Worm (Caenorhabditis elegans) whole organism, midembryonic: ENCODE data around the gene msp-81.

Experiments
- T22C8.4 ChIP-seq: fragments of 200-800 bp; sonication (Bioruptor generic); IDR thresholded peaks from 2 replicates; pipeline ENCODE4 v1.3.6; 2022; ENCODE audit warnings: missing genetic modification characterization, missing compliant biosample characterization
- cog-1 ChIP-seq: sonication (generic microtip); optimal IDR thresholded peaks from 2 replicates; lab custom pipeline; 2016; ENCODE audit warnings: missing genetic modification characterization, missing compliant biosample characterization
- flt-1 ChIP-seq: fragments of 200-800 bp; sonication (Bioruptor generic); IDR thresholded peaks from 2 replicates; pipeline ENCODE4 v1.3.6; 2022; ENCODE audit warnings: missing genetic modification characterization, missing compliant biosample characterization
- klf-2 ChIP-seq: fragments of 200-800 bp; sonication (Bioruptor generic); conservative IDR thresholded peaks from 2 replicates; pipeline ENCODE4 v1.3.6; 2022; ENCODE audit warnings: missing genetic modification reagents, missing genetic modification characterization, missing compliant biosample characterization
- med-1 ChIP-seq: sonication (generic microtip); optimal IDR thresholded peaks from 2 replicates; lab custom pipeline; 2017; ENCODE audit warnings: missing genetic modification characterization, mild to moderate bottlenecking, missing compliant biosample characterization, antibody characterized with exemption, missing genetic modification reagents; ENCODE audit not compliant: insufficient read depth
- ref-1 ChIP-seq: fragments of 200-800 bp; sonication (Bioruptor generic); conservative IDR thresholded peaks from 2 replicates; pipeline ENCODE4 v1.3.6; 2022; ENCODE audit warnings: missing genetic modification reagents, missing genetic modification characterization, missing compliant biosample characterization
- tab-1 ChIP-seq: fragments of 200-800 bp; sonication (Bioruptor generic); IDR thresholded peaks from 2 replicates; pipeline ENCODE4 v1.3.6; 2022; ENCODE audit warnings: missing genetic modification characterization, missing compliant biosample characterization
- ztf-23 ChIP-seq: fragments of 200-800 bp; sonication (Bioruptor generic); IDR thresholded peaks from 2 replicates; pipeline ENCODE4 v1.3.6; 2022; ENCODE audit warnings: missing genetic modification reagents, missing genetic modification characterization, missing compliant biosample characterization
- ztf-29 ChIP-seq: fragments of 200-800 bp; sonication (Bioruptor generic); IDR thresholded peaks from 2 replicates; pipeline ENCODE4 v1.3.6; 2022; ENCODE audit warnings: missing genetic modification reagents, missing genetic modification characterization, missing compliant biosample characterization

The msp-81 gene

ce11 chrIV:9863817-9864216, 27.6 kb upstream of the msp-81 start, which contains the start of gene K07F5.16:
Gene K07F5.16, plus strand, starts transcription at chrIV:9864117.
- no peak for TF ChIP-seq ref-1 (GFP tag; lab: Robert Waterston, UW)
- no peak for TF ChIP-seq med-1 (GFP tag; lab: Kevin White, UChicago)
- no peak for TF ChIP-seq flt-1 (GFP tag; lab: Robert Waterston, UW)
- TF ChIP-seq cog-1: no peak

- TF ChIP-seq T22C8.4 (GFP tag; lab: Robert Waterston, UW) (no peak), ztf-23 (GFP tag; lab: Robert Waterston, UW) (no peak), cog-1 (no peak), tab-1 (GFP tag; lab: Robert Waterston, UW) (no peak), med-1 (GFP tag; lab: Kevin White, UChicago) (no peak), flt-1 (GFP tag; lab: Robert Waterston, UW) (no peak)
These were observed 25.7 kb upstream of the msp-81 start, which contains the start of gene K07F5.14 for ce11 chrIV:9861921-9862320. Gene K07F5.14, plus strand, starts transcription at chrIV:9862221.

ce11 chrIV:9858970-9859369, 22.8 kb upstream of the msp-81 start:
- TF ChIP-seq ref-1 (GFP tag; lab: Robert Waterston, UW): no peak
- no peak for TF ChIP-seq cog-1
- TF ChIP-seq flt-1 (GFP tag; lab: Robert Waterston, UW): no peak
- TF ChIP-seq tab-1 (GFP tag; lab: Robert Waterston, UW): no peak
- TF ChIP-seq ztf-23 (GFP tag; lab: Robert Waterston, UW): no peak
- no peak for TF ChIP-seq med-1 (GFP tag; lab: Kevin White, UChicago)
- TF ChIP-seq T22C8.4 (GFP tag; lab: Robert Waterston, UW): no peak
- no peak for TF ChIP-seq klf-2
- TF ChIP-seq ztf-29 (GFP tag; lab: Robert Waterston, UW): no peak

DNA sequence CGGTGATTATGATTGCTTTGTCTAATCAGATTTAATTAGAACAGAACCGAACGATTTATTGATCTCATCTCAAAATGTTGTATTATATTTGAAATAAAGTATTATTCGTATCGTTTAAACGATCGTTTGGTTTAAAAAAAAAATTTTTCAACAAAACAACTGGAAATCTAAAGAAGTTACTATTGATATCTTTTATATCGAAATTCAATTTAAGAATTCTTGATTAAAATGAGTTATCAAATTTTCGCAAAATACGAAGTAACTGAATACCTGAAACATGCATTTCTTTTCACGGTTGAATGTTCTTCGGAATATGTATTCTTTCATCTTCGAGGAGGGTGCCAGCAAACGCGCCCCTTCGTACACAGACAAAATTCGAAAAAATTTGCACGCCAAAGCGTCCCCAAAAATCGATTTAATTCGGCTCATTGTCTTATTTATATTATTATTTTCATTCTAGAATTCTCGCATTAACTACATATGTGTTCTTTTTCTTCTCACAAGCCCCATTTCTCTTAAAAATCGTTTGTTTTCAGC, 21.8 kb upstream of the msp-81 start, which contains the start of gene npp-1:
Gene npp-1 (plus strand): TSS at position 537 of the 537 bp plus-strand sequence.
- no peak for TF ChIP-seq tab-1 (GFP tag; lab: Robert Waterston, UW)
- no peak for TF ChIP-seq ztf-23 (GFP tag; lab: Robert Waterston, UW)
- TF ChIP-seq klf-2: no peak
- no peak for TF ChIP-seq flt-1 (GFP tag; lab: Robert Waterston, UW)
- TF ChIP-seq cog-1: no peak
- TF ChIP-seq T22C8.4 (GFP tag; lab: Robert Waterston, UW): no peak
- TF ChIP-seq med-1 (GFP tag; lab: Kevin White, UChicago): no peak
- TF ChIP-seq ztf-29 (GFP tag; lab: Robert Waterston, UW): no peak

DNA sequence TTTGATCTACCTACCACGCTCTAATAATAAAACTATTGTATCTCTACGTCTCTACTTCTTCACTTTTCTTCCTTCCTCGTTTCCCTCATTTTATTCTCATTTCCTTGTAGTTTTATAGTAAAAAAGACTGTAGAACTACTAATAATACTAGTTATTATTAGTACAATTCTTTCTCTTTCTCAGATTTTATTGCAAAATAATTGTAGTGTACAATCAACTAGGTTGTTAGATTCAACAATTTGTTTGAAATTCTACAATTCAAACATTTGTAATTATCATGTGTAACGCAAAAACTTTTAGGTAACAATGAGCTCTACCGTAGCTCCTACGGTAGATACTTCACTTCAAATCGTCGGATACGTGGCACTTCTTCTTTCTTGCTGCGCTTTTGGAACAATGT, 19.5 kb upstream of the msp-81 start, which contains the start of gene K07F5.12:
Gene K07F5.12 (plus strand): TSS at position 301 of the 400 bp plus-strand sequence.
- TF ChIP-seq klf-2 (no peak), tab-1 (GFP tag; lab: Robert Waterston, UW) (no peak), ref-1 (GFP tag; lab: Robert Waterston, UW) (no peak), flt-1 (GFP tag; lab: Robert Waterston, UW) (no peak), ztf-29 (GFP tag; lab: Robert Waterston, UW) (no peak), ztf-23 (GFP tag; lab: Robert Waterston, UW) (no peak), T22C8.4 (GFP tag; lab: Robert Waterston, UW) (no peak), med-1 (GFP tag; lab: Kevin White, UChicago) (no peak), cog-1 (no peak)

DNA sequence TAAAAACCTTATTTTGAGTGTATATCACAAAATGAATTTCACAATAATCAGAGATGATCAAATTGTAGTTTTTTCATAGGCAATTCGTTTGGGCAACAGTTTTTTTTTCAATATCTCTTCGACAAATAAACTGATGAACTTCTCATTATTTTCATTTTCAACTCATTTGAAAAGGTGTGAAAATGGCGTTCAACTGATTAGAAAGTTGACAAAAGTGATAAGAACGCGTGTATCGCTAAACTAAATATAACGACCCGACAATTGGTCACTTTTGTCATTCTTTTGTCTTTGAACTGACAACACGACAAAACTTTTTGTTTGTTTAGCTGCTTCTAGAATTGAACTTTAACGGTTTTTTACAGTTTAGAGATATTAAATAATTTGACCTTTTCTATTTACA, 18.7 kb upstream of the msp-81 start:
- no peak for TF ChIP-seq klf-2
- no peak for TF ChIP-seq cog-1
- TF ChIP-seq T22C8.4 (GFP tag; lab: Robert Waterston, UW): no peak
- TF ChIP-seq flt-1 (GFP tag; lab: Robert Waterston, UW): no peak
- TF ChIP-seq ref-1 (GFP tag; lab: Robert Waterston, UW): no peak
- TF ChIP-seq ztf-29 (GFP tag; lab: Robert Waterston, UW): no peak
- no peak for TF ChIP-seq med-1 (GFP tag; lab: Kevin White, UChicago)
- no peak for TF ChIP-seq tab-1 (GFP tag; lab: Robert Waterston, UW)
- TF ChIP-seq ztf-23 (GFP tag; lab: Robert Waterston, UW): no peak

DNA sequence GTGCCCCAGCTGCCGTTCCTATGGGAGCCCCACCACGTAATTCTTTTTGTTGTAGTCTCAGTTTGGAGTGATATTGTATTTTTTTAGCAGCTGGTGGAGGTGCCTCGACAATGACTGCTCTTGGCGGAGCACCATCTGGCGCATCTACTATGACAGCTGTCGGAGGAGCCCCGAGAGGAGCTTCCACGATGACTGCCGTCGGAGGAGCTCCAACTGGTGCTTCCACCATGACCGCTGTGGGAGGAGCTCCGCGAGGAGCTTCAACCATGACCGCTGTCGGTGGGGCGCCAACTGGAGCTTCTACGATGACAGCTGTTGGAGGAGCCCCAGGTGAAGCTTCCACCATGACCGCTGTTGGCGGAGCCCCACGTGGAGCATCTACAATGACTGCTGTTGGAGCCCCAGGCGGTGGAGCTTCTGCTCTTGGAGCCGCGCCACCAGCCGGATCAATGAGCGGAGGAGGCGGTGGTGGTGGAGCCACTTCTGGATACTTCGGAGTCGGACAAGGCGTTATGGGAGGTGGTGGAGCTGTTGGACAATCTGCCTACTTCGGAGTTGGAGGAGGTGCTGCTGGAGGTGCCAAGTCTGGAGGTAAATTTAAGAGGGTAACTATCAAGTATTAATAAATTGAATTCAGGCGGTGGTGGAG, 16.7 kb upstream of the msp-81 start:
- TF ChIP-seq ztf-29 (GFP tag; lab: Robert Waterston, UW) (no peak), T22C8.4 (GFP tag; lab: Robert Waterston, UW) (no peak), tab-1 (GFP tag; lab: Robert Waterston, UW) (no peak), cog-1 (no peak), med-1 (GFP tag; lab: Kevin White, UChicago) (no peak), ref-1 (GFP tag; lab: Robert Waterston, UW) (no peak), klf-2 (no peak), ztf-23 (GFP tag; lab: Robert Waterston, UW) (no peak), flt-1 (GFP tag; lab: Robert Waterston, UW) (no peak)

- TF ChIP-seq ztf-23 (GFP tag; lab: Robert Waterston, UW) (no peak), ref-1 (GFP tag; lab: Robert Waterston, UW) (no peak), T22C8.4 (GFP tag; lab: Robert Waterston, UW) (no peak), flt-1 (GFP tag; lab: Robert Waterston, UW) (no peak), ztf-29 (GFP tag; lab: Robert Waterston, UW) (no peak), klf-2 (no peak), tab-1 (GFP tag; lab: Robert Waterston, UW) (no peak), cog-1 (no peak), med-1 (GFP tag; lab: Kevin White, UChicago) (no peak)
These were observed 16.0 kb upstream of the msp-81 start, which contains the start of gene ssq-1 for ce11 chrIV:9852250-9852649. Gene ssq-1, plus strand, starts transcription at chrIV:9852550.

DNA sequence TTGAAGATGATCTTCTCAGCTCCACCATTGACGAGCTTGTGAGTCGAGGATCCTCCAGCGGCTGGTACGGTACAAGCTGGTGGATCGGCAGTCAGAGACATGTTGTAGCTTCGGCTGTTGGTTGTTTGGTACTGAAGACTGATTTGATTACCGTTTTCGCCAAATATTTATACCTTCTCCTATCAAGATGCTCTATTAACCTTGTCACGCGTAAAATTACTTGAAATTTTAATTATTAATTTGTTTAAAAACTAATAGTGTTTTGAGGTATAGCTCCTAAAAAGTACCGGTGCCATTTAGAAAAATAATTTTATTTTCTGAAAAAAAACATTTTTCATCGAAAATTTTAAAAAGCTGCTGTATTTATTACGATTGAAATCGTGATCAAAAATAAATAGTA, 14.7 kb upstream of the msp-81 start, which contains the start of gene ssp-10:
Gene ssp-10 (minus strand): TSS at position 101 of the 400 bp plus-strand sequence.
- no peak for TF ChIP-seq klf-2
- no peak for TF ChIP-seq ztf-23 (GFP tag; lab: Robert Waterston, UW)
- no peak for TF ChIP-seq T22C8.4 (GFP tag; lab: Robert Waterston, UW)
- TF ChIP-seq flt-1 (GFP tag; lab: Robert Waterston, UW): no peak
- no peak for TF ChIP-seq ref-1 (GFP tag; lab: Robert Waterston, UW)
